Fruit fly (Drosophila melanogaster) whole organism: ENCODE results near the gene Nplp4.

Experiments used
- CG8478 ChIP-seq: fragments of >200 bp; optimal IDR thresholded peaks from 2 replicates; lab custom pipeline; 2018; ENCODE audit warnings: inconsistent platforms
- Dll ChIP-seq: fragments of >200 bp; optimal IDR thresholded peaks from 2 replicates; lab custom pipeline; 2017
- EcR ChIP-seq, 2 experiments: fragments of >200 bp; optimal IDR thresholded peaks; 2 replicates each; lab custom pipeline; 2017; ENCODE audit warnings: missing biosample characterization in 2 of 2, missing genetic modification characterization in 2 of 2, missing genetic modification reagents in 2 of 2
- pan ChIP-seq: fragments of >200 bp; optimal IDR thresholded peaks from 2 replicates; lab custom pipeline; 2017
- psq ChIP-seq: fragments of >200 bp; optimal IDR thresholded peaks from 2 replicates; lab custom pipeline; 2017
- usp ChIP-seq: fragments of >200 bp; optimal IDR thresholded peaks from 2 replicates; lab custom pipeline; 2017; ENCODE audit warnings: missing biosample characterization, missing genetic modification characterization, mixed read lengths

Nplp4 gene

DNA sequence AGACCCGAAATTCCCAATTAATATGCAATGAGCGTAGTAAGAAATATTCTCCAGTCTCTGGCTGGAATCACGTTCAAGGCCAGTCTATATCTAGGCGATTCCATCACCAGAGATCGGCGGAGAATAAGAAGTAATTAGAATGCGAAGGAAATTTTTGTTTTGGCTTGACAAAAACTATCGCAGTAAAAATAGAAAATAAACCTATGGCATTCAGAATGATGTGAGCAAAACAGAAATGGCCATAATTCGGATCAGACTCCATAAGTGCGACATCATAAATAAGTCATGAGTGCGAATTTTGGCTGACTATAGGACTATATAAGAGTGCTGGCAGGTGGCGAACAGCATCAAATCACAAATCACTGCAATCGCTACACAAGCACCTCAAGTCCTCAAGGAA, at the start of gene Nplp4:
TSS of gene Nplp4 (plus strand) at position 301 of the 400 bp plus-strand sequence.
- TF ChIP-seq psq (lab: Kevin White, UChicago) (no peak), EcR (GFP tag; optimal IDR thresholded peaks at IDR 0.05; lab: Kevin White, UChicago) (no peak), CG8478 (lab: Kevin White, UChicago) (no peak), pan (lab: Kevin White, UChicago) (no peak), usp (GFP tag; lab: Kevin White, UChicago) (no peak), Dll (lab: Kevin White, UChicago) (no peak)

DNA sequence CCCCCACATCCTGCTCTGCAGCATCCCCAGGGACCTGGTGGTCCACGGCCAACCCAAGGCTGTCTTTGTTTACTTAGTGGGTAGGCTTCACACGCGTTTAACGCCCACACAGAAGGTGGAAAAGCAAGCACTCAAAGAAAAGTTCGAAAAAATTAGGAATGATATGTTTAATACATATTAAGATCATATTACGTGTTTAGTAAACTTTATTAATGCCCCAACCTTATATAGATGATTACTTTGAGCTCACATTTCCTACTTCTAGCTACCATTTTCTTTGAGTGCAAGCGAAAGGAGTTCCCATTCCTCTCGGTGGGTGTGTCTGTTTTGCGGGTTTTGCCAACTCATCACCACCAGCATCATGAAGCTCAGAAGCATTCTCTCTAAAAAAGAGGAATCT, 48.8 kb upstream of the Nplp4 start:
- TF ChIP-seq usp (GFP tag; lab: Kevin White, UChicago) = no peak

DNA sequence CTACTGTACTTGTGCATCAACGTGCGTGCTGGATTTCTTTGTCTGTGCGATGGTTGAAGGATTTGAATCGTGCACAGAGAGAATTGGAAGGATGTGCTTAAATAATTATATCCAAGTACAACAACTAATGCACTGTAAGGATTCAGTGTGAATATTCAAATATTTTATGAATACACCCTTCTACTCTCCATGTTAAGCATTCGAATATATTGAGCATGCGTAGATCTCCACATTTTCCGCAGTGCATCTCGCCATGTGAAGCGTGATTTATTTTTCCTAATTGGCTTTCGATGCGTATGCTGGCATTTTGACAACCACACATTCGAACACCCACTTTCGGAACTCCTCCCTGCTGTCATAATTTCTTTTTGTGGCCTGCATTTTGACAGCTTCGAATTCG, 48.2 kb upstream of the Nplp4 start:
- TF ChIP-seq Dll (lab: Kevin White, UChicago) = no peak
- TF ChIP-seq psq (lab: Kevin White, UChicago) = no peak
- TF ChIP-seq pan (lab: Kevin White, UChicago) = no peak
- no peak for TF ChIP-seq CG8478 (lab: Kevin White, UChicago)
- TF ChIP-seq EcR (GFP tag; optimal IDR thresholded peaks at IDR 0.05; lab: Kevin White, UChicago) = no peak
- no peak for TF ChIP-seq usp (GFP tag; lab: Kevin White, UChicago)

dm6 chr2L:1961932-1962496, 46.2 kb upstream of the Nplp4 start:
- TF ChIP-seq psq (lab: Kevin White, UChicago) (no peak), usp (GFP tag; lab: Kevin White, UChicago) (no peak), EcR (GFP tag; optimal IDR thresholded peaks at IDR 0.05; lab: Kevin White, UChicago) (no peak), CG8478 (lab: Kevin White, UChicago) (no peak), pan (lab: Kevin White, UChicago) (no peak), Dll (lab: Kevin White, UChicago) (no peak)

DNA sequence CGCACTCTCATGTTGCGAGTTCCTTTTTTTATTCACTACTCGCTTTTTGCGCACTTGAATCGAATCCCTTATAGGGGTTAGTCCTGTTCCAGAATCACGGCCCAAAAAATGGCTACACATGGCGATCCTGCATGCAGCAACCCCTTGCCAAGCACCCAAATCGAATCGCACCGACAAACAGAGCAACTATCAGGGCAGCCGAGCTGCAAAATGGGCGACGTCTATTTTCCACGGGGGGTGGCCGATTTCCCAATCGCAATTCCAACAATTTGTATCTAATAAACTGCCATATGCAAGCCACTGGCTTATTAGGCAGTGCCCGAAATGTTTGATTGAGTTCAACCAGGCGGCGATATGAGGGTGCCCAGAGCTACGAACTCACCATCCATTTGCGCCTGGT, 40.9 kb upstream of the Nplp4 start:
- TF ChIP-seq pan (lab: Kevin White, UChicago) (no peak), psq (lab: Kevin White, UChicago) (no peak), usp (GFP tag; lab: Kevin White, UChicago) (no peak), EcR (GFP tag; optimal IDR thresholded peaks at IDR 0.05; lab: Kevin White, UChicago) (no peak), Dll (lab: Kevin White, UChicago) (no peak)

DNA sequence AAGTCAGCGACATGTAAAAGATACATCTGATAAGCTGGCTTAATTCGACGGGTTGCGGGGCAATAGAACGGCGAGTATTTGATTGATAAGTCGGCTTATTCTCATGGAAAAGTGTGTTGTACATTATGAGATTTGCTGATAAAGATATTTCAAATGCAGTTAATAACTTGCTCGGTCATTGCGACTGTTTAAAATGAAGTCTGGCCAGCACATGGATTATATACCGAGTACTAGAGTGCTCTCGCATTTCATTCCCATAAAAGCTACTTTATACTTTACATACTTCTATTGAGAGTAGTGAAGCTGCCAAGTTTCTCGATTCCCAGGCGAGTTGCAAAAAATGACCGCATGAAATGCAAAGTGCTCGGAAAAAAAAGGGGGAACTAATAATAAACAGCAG, 40.4 kb upstream of the Nplp4 start:
- TF ChIP-seq CG8478 (lab: Kevin White, UChicago) (no peak), EcR (GFP tag; optimal IDR thresholded peaks at IDR 0.05; lab: Kevin White, UChicago) (no peak), Dll (lab: Kevin White, UChicago) (no peak), usp (GFP tag; lab: Kevin White, UChicago) (no peak), pan (lab: Kevin White, UChicago) (no peak), psq (lab: Kevin White, UChicago) (no peak)

dm6 chr2L:1970312-1970929, 37.8 kb upstream of the Nplp4 start, which contains the start of gene erm:
Gene erm, minus strand, starts transcription at chr2L:1970362.
- TF ChIP-seq Dll (lab: Kevin White, UChicago) = no peak
- no peak for TF ChIP-seq EcR (GFP tag; optimal IDR thresholded peaks at IDR 0.05; lab: Kevin White, UChicago)
- TF ChIP-seq usp (GFP tag; lab: Kevin White, UChicago) = no peak
- TF ChIP-seq psq (lab: Kevin White, UChicago) = no peak
- no peak for TF ChIP-seq pan (lab: Kevin White, UChicago)
- no peak for TF ChIP-seq CG8478 (lab: Kevin White, UChicago)

DNA sequence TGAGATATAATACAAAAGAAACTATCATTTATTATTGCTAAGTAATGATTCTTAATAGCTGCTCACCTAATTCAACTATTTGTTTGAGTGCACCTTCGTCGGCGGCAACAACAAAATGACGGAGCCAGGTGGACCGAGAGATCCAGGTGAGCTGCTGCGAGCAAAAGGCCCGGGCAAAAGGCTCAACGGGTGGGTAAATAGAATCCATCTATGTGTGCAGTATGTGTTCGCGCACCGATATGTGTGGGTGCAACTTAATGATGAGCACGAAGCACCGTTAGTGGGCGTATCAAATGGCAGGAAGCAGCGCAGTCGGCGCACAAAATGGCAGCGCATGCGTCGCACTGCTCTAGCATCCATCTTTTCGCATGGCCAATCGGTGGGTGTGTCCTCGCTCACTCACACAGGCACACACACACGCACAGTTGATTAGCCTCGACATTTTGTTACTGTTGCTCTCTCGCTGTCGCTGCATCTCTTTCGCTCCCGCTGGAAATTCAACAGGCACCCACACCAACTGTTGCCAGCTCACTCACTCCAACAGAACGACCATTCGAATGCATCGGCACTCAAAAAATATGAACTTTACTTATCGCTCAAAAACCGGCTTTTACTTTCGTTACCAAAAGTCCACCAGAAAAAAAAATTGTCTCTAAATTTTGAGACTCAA, 35.6 kb upstream of the Nplp4 start:
- TF ChIP-seq CG8478 (lab: Kevin White, UChicago) = peak; percentile 89
- TF ChIP-seq pan (lab: Kevin White, UChicago) = no peak
- no peak for TF ChIP-seq usp (GFP tag; lab: Kevin White, UChicago)
- TF ChIP-seq Dll (lab: Kevin White, UChicago) = peak; percentile 79
- no peak for TF ChIP-seq EcR (GFP tag; optimal IDR thresholded peaks at IDR 0.05; lab: Kevin White, UChicago)
- no peak for TF ChIP-seq psq (lab: Kevin White, UChicago)

DNA sequence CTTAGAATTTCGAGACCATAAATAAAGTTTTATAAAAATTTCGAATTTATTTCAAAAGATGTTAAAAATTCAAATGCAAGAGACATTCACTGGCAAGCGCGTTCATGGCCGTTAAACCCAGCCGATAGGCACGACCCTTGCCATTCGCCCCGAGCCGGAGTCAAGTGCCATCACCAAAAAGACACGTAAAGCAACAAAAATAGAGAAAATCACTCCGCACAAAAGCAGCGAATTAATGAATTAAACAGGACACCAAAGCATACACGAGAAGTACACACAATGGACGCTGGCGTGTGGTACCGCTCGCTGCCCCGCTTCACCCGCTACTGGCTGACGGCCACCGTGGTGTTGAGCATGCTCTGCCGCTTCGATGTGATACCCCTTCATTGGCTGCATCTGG, 34.3 kb upstream of the Nplp4 start, which contains the start of gene Der-1:
TSS of gene Der-1 (plus strand) at position 1 of the 400 bp plus-strand sequence.
- TF ChIP-seq Dll (lab: Kevin White, UChicago) (no peak), psq (lab: Kevin White, UChicago) (no peak), EcR (GFP tag; optimal IDR thresholded peaks at IDR 0.05; lab: Kevin White, UChicago) (no peak), pan (lab: Kevin White, UChicago) (no peak), CG8478 (lab: Kevin White, UChicago) (no peak), usp (GFP tag; lab: Kevin White, UChicago) (no peak)

DNA sequence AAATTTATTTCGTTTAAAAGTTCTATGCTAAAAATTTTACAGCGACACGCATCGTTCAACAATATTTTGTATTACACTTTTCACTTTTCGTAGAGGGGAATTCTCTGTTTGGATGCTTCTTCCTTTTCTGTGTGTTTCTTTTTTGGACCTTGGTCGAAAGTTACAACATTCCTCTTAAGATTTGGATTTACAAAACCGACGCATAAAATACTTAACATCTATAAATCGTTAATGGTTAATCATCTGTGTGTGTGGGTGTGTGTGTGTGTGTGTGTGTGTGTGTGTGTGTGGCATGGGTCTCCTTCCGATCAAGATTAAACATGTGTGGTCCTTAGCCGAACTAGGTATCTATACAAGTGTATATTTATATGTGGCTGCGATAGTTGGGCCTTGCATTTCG, 32.7 kb upstream of the Nplp4 start:
- TF ChIP-seq EcR (GFP tag; optimal IDR thresholded peaks at IDR 0.05; lab: Kevin White, UChicago) (no peak), psq (lab: Kevin White, UChicago) (no peak), pan (lab: Kevin White, UChicago) (no peak), CG8478 (lab: Kevin White, UChicago) (no peak), Dll (lab: Kevin White, UChicago) (no peak), usp (GFP tag; lab: Kevin White, UChicago) (no peak)

dm6 chr2L:1979196-1979818, 28.9 kb upstream of the Nplp4 start:
- TF ChIP-seq pan (lab: Kevin White, UChicago) (no peak), psq (lab: Kevin White, UChicago) (no peak), EcR (GFP tag; optimal IDR thresholded peaks at IDR 0.05; lab: Kevin White, UChicago) (no peak), CG8478 (lab: Kevin White, UChicago) (no peak), Dll (lab: Kevin White, UChicago) (no peak), usp (GFP tag; lab: Kevin White, UChicago) (no peak)
